Worm (Caenorhabditis elegans) whole organism, young adult: ENCODE measurements around the gene str-20.
A peak's percentile ranks its signal among the peaks of the same experiment; 100 is the strongest.

Experiments used
- B0019.2 ChIP-seq: fragments of 200-800 bp; sonication (Bioruptor generic); conservative IDR thresholded peaks from 2 replicates; pipeline ENCODE4 v1.3.6; 2022; ENCODE audit warnings: missing genetic modification reagents, missing genetic modification characterization, missing compliant biosample characterization
- B0261.1 ChIP-seq: sonication (generic microtip); optimal IDR thresholded peaks from 2 replicates; lab custom pipeline; 2016; ENCODE audit warnings: mild to moderate bottlenecking, missing genetic modification characterization, moderate library complexity, missing compliant biosample characterization
- B0336.3 ChIP-seq: fragments of 200-800 bp; sonication (Bioruptor generic); IDR thresholded peaks from 2 replicates; pipeline ENCODE4 v1.3.6; 2022; ENCODE audit warnings: missing genetic modification characterization, missing compliant biosample characterization
- C06A6.2 ChIP-seq: fragments of 200-800 bp; sonication (Bioruptor generic); conservative IDR thresholded peaks from 2 replicates; pipeline ENCODE4 v1.3.6; 2022; ENCODE audit warnings: missing genetic modification characterization, missing compliant biosample characterization
- C17E4.6 ChIP-seq: fragments of 200-800 bp; sonication (Bioruptor generic); IDR thresholded peaks from 2 replicates; pipeline ENCODE4 v1.3.6; 2022; ENCODE audit warnings: missing genetic modification reagents, missing genetic modification characterization, missing compliant biosample characterization
- F22D6.2 ChIP-seq: sonication (generic microtip); optimal IDR thresholded peaks from 2 replicates; lab custom pipeline; 2016; ENCODE audit warnings: mild to moderate bottlenecking, missing genetic modification characterization, missing compliant biosample characterization
- F37B4.10 ChIP-seq: fragments of 200-800 bp; sonication (Bioruptor generic); IDR thresholded peaks from 2 replicates; pipeline ENCODE4 v1.3.6; 2022; ENCODE audit warnings: missing genetic modification characterization, missing compliant biosample characterization
- F52B5.7 ChIP-seq: sonication (generic microtip); optimal IDR thresholded peaks from 2 replicates; lab custom pipeline; 2016; ENCODE audit warnings: mild to moderate bottlenecking, missing genetic modification characterization, missing compliant biosample characterization
- K11D2.4 ChIP-seq: fragments of 200-800 bp; sonication (Bioruptor generic); IDR thresholded peaks from 2 replicates; pipeline ENCODE4 v1.3.6; 2022; ENCODE audit warnings: missing genetic modification reagents, missing genetic modification characterization, missing compliant biosample characterization
- Y56A3A.18 ChIP-seq: fragments of 200-800 bp; sonication (Bioruptor generic); IDR thresholded peaks from 2 replicates; pipeline ENCODE4 v1.3.6; 2022; ENCODE audit warnings: missing genetic modification reagents, missing genetic modification characterization, missing compliant biosample characterization
- ZK185.1 ChIP-seq: sonication (generic microtip); optimal IDR thresholded peaks from 2 replicates; lab custom pipeline; 2016; ENCODE audit warnings: mild to moderate bottlenecking, missing genetic modification characterization, missing compliant biosample characterization; ENCODE audit not compliant: poor library complexity, severe bottlenecking
- ama-1 ChIP-seq, 3 experiments: fragments of 150-350 bp in 1 of 3; sonication (generic microtip) in 2 of 3; optimal IDR thresholded peaks; 2 replicates each; lab custom pipeline; 2014 to 2018; ENCODE audit warnings: missing biosample characterization in 2 of 3, missing genetic modification characterization in 2 of 3, missing genetic modification reagents in 2 of 3
- atf-7 ChIP-seq: sonication (generic microtip); optimal IDR thresholded peaks from 2 replicates; lab custom pipeline; 2017; ENCODE audit warnings: mild to moderate bottlenecking, missing genetic modification characterization, missing compliant biosample characterization
- attf-5 ChIP-seq: fragments of 200-800 bp; sonication (Bioruptor generic); optimal IDR thresholded peaks from 2 replicates; lab custom pipeline; 2018; ENCODE audit warnings: mild to moderate bottlenecking, missing genetic modification characterization, missing compliant biosample characterization
- ceh-27 ChIP-seq: fragments of 200-800 bp; sonication (Bioruptor generic); optimal IDR thresholded peaks from 2 replicates; lab custom pipeline; 2018; ENCODE audit warnings: mild to moderate bottlenecking, missing genetic modification characterization, moderate library complexity, missing compliant biosample characterization
- chd-7 ChIP-seq: sonication (generic microtip); optimal IDR thresholded peaks from 2 replicates; lab custom pipeline; 2016; ENCODE audit warnings: mild to moderate bottlenecking, missing genetic modification characterization, moderate library complexity, missing compliant biosample characterization
- dox-1 ChIP-seq: fragments of 200-800 bp; sonication (Bioruptor generic); IDR thresholded peaks from 2 replicates; pipeline ENCODE4 v1.3.6; 2022; ENCODE audit warnings: missing genetic modification reagents, missing genetic modification characterization, missing compliant biosample characterization
- ekl-4 ChIP-seq: fragments of 200-800 bp; sonication (Bioruptor generic); IDR thresholded peaks from 2 replicates; pipeline ENCODE4 v1.3.6; 2022; ENCODE audit warnings: missing genetic modification reagents, missing genetic modification characterization, missing compliant biosample characterization
- fkh-3 ChIP-seq: sonication (generic microtip); optimal IDR thresholded peaks from 2 replicates; lab custom pipeline; 2016; ENCODE audit warnings: mild to moderate bottlenecking, missing genetic modification characterization, missing compliant biosample characterization
- hlh-26 ChIP-seq: fragments of 200-800 bp; sonication (Bioruptor generic); conservative IDR thresholded peaks from 2 replicates; pipeline ENCODE4 v1.3.6; 2022; ENCODE audit warnings: missing genetic modification reagents, missing genetic modification characterization, missing compliant biosample characterization
- hmg-20 ChIP-seq: fragments of 200-800 bp; sonication (Bioruptor generic); IDR thresholded peaks from 2 replicates; pipeline ENCODE4 v1.3.6; 2022; ENCODE audit warnings: missing genetic modification reagents, missing genetic modification characterization, missing compliant biosample characterization
- lir-1 ChIP-seq: fragments of 200-800 bp; sonication (Bioruptor generic); conservative IDR thresholded peaks from 2 replicates; pipeline ENCODE4 v1.3.6; 2022; ENCODE audit warnings: missing genetic modification reagents, missing genetic modification characterization, missing compliant biosample characterization
- madf-3 ChIP-seq: fragments of 200-800 bp; sonication (Bioruptor generic); IDR thresholded peaks from 2 replicates; pipeline ENCODE4 v1.3.6; 2022; ENCODE audit warnings: missing genetic modification reagents, missing genetic modification characterization, missing compliant biosample characterization
- mcd-1 ChIP-seq: fragments of 200-800 bp; sonication (Bioruptor generic); IDR thresholded peaks from 2 replicates; pipeline ENCODE4 v1.3.6; 2022; ENCODE audit warnings: missing genetic modification reagents, missing genetic modification characterization, missing compliant biosample characterization
- mel-28 ChIP-seq: sonication (generic microtip); optimal IDR thresholded peaks from 2 replicates; lab custom pipeline; 2016; ENCODE audit warnings: borderline replicate concordance, mild to moderate bottlenecking, missing genetic modification characterization, missing compliant biosample characterization
- mes-4 ChIP-seq: sonication (generic microtip); optimal IDR thresholded peaks from 2 replicates; lab custom pipeline; 2016; ENCODE audit warnings: missing genotype, missing genetic modification characterization, missing compliant biosample characterization
- nfyb-1 ChIP-seq: fragments of 200-800 bp; sonication (Bioruptor generic); IDR thresholded peaks from 2 replicates; pipeline ENCODE4 v1.3.6; 2022; ENCODE audit warnings: missing genetic modification reagents, missing genetic modification characterization, missing compliant biosample characterization
- repo-1 ChIP-seq: sonication (generic microtip); optimal IDR thresholded peaks from 2 replicates; lab custom pipeline; 2017; ENCODE audit warnings: mild to moderate bottlenecking, missing genetic modification characterization, missing compliant biosample characterization
- sdz-38 ChIP-seq: sonication (generic microtip); optimal IDR thresholded peaks from 2 replicates; lab custom pipeline; 2016; ENCODE audit warnings: missing genotype, missing genetic modification characterization, missing compliant biosample characterization
- somi-1 ChIP-seq: fragments of 200-800 bp; sonication (Bioruptor generic); optimal IDR thresholded peaks from 2 replicates; lab custom pipeline; 2018; ENCODE audit warnings: mild to moderate bottlenecking, missing genetic modification characterization, missing compliant biosample characterization
- tlf-1 ChIP-seq: fragments of 200-800 bp; sonication (Bioruptor generic); optimal IDR thresholded peaks from 2 replicates; lab custom pipeline; 2018; ENCODE audit warnings: mild to moderate bottlenecking, missing genetic modification characterization, missing compliant biosample characterization
- unc-62 ChIP-seq: fragments of 150-350 bp; optimal IDR thresholded peaks from 2 replicates; lab custom pipeline; 2014; ENCODE audit warnings: missing biosample characterization, missing genetic modification reagents, missing genetic modification characterization
- ztf-18 ChIP-seq: sonication (generic microtip); optimal IDR thresholded peaks from 2 replicates; lab custom pipeline; 2016; ENCODE audit warnings: missing genotype, mild to moderate bottlenecking, missing genetic modification characterization, missing compliant biosample characterization

The str-20 gene

ce11 chrV:731330-731729 is 24.9 kb upstream of the str-20 start (continued):
- TF ChIP-seq attf-5 (GFP tag; lab: Kevin White, UChicago) (peak; percentile 81), B0019.2 (GFP tag; lab: Robert Waterston, UW) (no peak), nfyb-1 (GFP tag; lab: Robert Waterston, UW) (peak; percentile 89), hmg-20 (no peak), C17E4.6 (GFP tag; lab: Robert Waterston, UW) (no peak), dox-1 (GFP tag; lab: Robert Waterston, UW) (peak; percentile 60; the same call in 1 of the 2 replicates), C06A6.2 (peak; percentile 84), ama-1 (optimal IDR thresholded peaks at IDR 0.05; lab: Kevin White, UChicago) (peak; percentile 1), ama-1 (GFP tag; optimal IDR thresholded peaks at IDR 0.05; lab: Kevin White, UChicago) (no peak), tlf-1 (GFP tag; lab: Kevin White, UChicago) (peak; percentile 84), chd-7 (tag; lab: Kevin White, UChicago) (peak; percentile 93), mcd-1 (GFP tag; lab: Robert Waterston, UW) (peak; percentile 73), F52B5.7 (tag; lab: Kevin White, UChicago) (peak; percentile 76), somi-1 (GFP tag; lab: Kevin White, UChicago) (peak; percentile 89), ceh-27 (peak; percentile 41), lir-1 (peak; percentile 73), ZK185.1 (tag; lab: Kevin White, UChicago) (peak; percentile 73), sdz-38 (no peak), unc-62 (peak; percentile 83), madf-3 (GFP tag; lab: Robert Waterston, UW) (peak; percentile 64; the same call in 1 of the 2 replicates), F22D6.2 (tag; lab: Kevin White, UChicago) (peak; percentile 84), atf-7 (tag; lab: Kevin White, UChicago) (peak; percentile 93), repo-1 (tag; lab: Kevin White, UChicago) (peak; percentile 78), hlh-26 (no peak), B0336.3 (GFP tag; lab: Robert Waterston, UW) (peak; percentile 96)
- TF ChIP-seq, all 124 proteins: peak for 54

DNA sequence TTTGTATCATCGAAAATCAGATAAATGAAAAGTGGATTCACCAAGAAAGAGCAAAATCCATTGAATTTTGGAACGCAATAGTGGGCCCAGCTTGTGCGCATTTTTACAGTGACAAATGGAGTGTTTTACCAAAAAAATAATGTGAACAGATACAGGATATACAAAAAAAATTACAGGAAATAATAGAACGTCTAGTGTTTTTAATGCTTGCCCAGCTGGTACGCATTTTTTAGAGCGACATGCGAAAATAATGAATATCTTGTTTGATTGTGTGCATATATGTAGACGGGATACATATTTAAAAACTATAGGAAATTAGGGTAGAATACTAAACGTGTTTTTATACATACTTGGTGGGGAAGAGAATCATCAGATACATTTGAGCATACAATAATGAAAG is 20.1 kb upstream of the str-20 start, which contains the start of gene srj-25:
Gene srj-25, minus strand, starts transcription at position 101 of the 400 bp plus-strand sequence.
- TF ChIP-seq ztf-18 (tag; lab: Kevin White, UChicago) (no peak), fkh-3 (tag; lab: Kevin White, UChicago) (no peak), ama-1 (optimal IDR thresholded peaks at IDR 0.05; lab: Kevin White, UChicago) (no peak), ama-1 (GFP tag; optimal IDR thresholded peaks at IDR 0.05; lab: Kevin White, UChicago) (no peak), K11D2.4 (GFP tag; lab: Robert Waterston, UW) (no peak), mes-4 (tag; lab: Kevin White, UChicago) (no peak), B0261.1 (tag; lab: Kevin White, UChicago) (no peak)

DNA sequence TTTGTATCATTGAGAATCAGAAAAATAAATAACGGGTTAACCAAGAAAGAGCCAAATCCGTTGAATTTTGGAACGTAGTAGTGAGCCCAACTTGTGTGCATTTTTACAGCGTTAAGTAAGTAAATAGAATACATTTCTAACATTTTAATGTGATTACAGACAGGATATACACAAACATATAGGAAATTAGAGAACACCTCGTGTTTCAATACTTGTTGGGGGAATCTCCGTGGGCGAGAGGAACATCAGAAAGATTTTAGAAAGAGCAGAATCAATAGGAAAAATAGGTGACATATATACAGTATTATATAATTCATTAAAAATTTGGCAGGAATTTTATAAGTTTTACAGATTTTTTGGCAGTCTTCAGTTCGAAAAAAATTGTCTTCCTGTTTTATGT is 17.5 kb upstream of the str-20 start, which contains the start of gene srj-24:
Gene srj-24, minus strand, starts transcription at position 101 of the 400 bp plus-strand sequence.
- TF ChIP-seq ekl-4 = no peak

DNA sequence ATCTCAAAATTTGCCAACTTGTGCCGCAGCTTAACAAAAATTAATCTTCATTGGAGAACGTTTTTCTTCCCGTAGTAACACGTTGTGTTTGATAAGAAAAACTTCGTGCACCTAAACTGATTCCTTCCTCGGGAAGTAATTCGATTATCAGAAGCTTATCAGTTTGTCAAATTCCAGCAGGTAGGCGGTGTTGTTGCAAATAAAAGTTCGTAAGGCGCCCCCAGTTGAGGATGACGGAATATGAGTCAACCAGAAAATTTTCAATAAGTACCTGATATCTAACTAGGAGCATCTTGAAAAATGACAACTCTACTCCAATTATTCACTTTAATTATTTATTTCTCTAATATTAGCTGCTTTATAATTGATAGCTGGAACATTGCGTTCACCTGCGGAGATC is 14.4 kb upstream of the str-20 start, which contains the start of gene C05E4.7:
Gene C05E4.7, plus strand, starts transcription at position 301 of the 400 bp plus-strand sequence.
- TF ChIP-seq Y56A3A.18 (GFP tag; lab: Robert Waterston, UW) (no peak), F37B4.10 (GFP tag; lab: Robert Waterston, UW) (no peak), mel-28 (tag; lab: Kevin White, UChicago) (no peak), mcd-1 (GFP tag; lab: Robert Waterston, UW) (no peak)
